Worm (Caenorhabditis elegans): ENCODE data around the gene exos-9.

Gene exos-9

DNA sequence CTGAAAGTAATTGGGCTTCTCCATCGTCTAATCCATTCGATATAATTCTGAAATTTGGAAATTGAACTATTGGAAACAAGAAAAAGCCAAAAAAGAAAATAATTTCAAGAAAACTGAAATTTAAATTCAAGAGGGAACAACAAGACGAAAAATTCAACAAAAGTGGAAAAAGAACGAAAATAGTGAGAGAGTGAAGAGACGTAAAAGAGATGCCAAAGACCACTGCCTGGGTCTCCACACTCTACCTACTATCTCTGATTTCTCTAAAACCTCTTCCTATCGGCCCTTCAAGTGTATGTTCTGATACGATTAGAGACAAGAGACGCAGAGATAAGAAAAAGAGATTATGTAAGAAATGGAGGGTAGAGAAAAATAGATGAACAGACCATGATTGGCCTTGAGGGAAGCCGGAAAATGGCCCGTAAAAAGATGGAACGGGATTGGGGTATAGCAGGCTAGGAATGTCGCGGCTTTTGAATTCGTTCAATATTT, 44.1 kb downstream of the exos-9 start, which contains the start of gene ogt-1 (continued):
- TF ChIP-seq sdz-12 (GFP tag; optimal IDR thresholded peaks at IDR 0.05): no peak
- TF ChIP-seq madf-9 (GFP tag; conservative IDR thresholded peaks at IDR 0.05): peak; percentile 25; the same call in 1 of the 2 replicates
- TF ChIP-seq dmd-6 (GFP tag; IDR thresholded peaks at IDR 0.05): peak; percentile 79
- peak in 1 of 2 experiments; percentile 65 for TF ChIP-seq hif-1 (tag; optimal IDR thresholded peaks at IDR 0.05)
- 0 out of 2 replicates have a peak, but pooled peaks have one; percentile 34 for TF ChIP-seq daf-19 (GFP tag; conservative IDR thresholded peaks at IDR 0.05)
- TF ChIP-seq F26F4.8 (GFP tag; conservative IDR thresholded peaks at IDR 0.05): no peak
- TF ChIP-seq F44E2.7 (GFP tag; IDR thresholded peaks at IDR 0.05): no peak
- no peak for TF ChIP-seq set-16 (GFP tag; IDR thresholded peaks at IDR 0.05)
- peak; percentile 88 for TF ChIP-seq hlh-30 (tag; optimal IDR thresholded peaks at IDR 0.05; ENCODE audit: insufficient read depth)
- no peak for TF ChIP-seq zfp-2 (tag; optimal IDR thresholded peaks at IDR 0.05)
- no peak for TF ChIP-seq ZK337.2 (GFP tag; IDR thresholded peaks at IDR 0.05)
- TF ChIP-seq hmg-1.1 (GFP tag; IDR thresholded peaks at IDR 0.05): peak; percentile 82
- TF ChIP-seq tra-1 (GFP tag; IDR thresholded peaks at IDR 0.05): peak; percentile 62; the same call in 1 of the 2 replicates
- peak; percentile 61 for TF ChIP-seq dpl-1 (GFP tag; optimal IDR thresholded peaks at IDR 0.05)
- TF ChIP-seq lin-39 (tag; optimal IDR thresholded peaks at IDR 0.05): no peak
- no peak for TF ChIP-seq aly-2 (tag; optimal IDR thresholded peaks at IDR 0.05)
- no peak for TF ChIP-seq tag-97 (GFP tag; IDR thresholded peaks at IDR 0.05)
- TF ChIP-seq nhr-48 (tag; optimal IDR thresholded peaks at IDR 0.05): peak; percentile 75
- TF ChIP-seq daf-16 (GFP tag; optimal IDR thresholded peaks at IDR 0.05): peak in 1 of 2 experiments; percentile 24
- TF ChIP-seq daf-16 (tag; optimal IDR thresholded peaks at IDR 0.05): peak; percentile 82

DNA sequence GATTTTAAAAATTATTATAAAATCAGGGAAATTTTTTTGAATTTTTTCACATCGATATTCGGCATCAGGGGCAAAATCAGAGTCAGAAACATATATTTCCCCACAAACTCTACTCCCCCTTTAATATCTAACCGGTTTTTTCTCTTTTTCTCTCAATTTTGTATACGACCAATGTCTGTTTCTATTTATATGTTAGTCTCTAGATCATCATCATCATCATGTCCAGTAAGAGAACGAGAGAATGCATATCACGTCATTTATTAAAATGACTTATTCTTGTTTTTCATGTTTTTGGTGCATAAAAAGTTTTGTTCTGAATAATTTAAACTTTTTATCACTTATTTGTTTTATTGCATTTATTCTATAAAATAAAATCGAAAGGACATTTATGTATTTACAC, 45.3 kb downstream of the exos-9 start:
- no peak for TF ChIP-seq madf-5 (GFP tag; IDR thresholded peaks at IDR 0.05)
- no peak for TF ChIP-seq tag-97 (GFP tag; IDR thresholded peaks at IDR 0.05)
- no peak for TF ChIP-seq vab-7 (GFP tag; IDR thresholded peaks at IDR 0.05)
- TF ChIP-seq mep-1 (tag; optimal IDR thresholded peaks at IDR 0.05): peak; percentile 2
- TF ChIP-seq nhr-102 (tag; optimal IDR thresholded peaks at IDR 0.05): no peak
- 0 out of 2 replicates have a peak, but pooled peaks have one; percentile 37 for TF ChIP-seq ctbp-1 (GFP tag; IDR thresholded peaks at IDR 0.05)
- no peak for TF ChIP-seq lin-13 (GFP tag; optimal IDR thresholded peaks at IDR 0.05)
- no peak for TF ChIP-seq snpc-4 (tag; optimal IDR thresholded peaks at IDR 0.05)
- 0 out of 2 replicates have a peak, but pooled peaks have one; percentile 7 for TF ChIP-seq T26A8.4 (GFP tag; IDR thresholded peaks at IDR 0.05)

DNA sequence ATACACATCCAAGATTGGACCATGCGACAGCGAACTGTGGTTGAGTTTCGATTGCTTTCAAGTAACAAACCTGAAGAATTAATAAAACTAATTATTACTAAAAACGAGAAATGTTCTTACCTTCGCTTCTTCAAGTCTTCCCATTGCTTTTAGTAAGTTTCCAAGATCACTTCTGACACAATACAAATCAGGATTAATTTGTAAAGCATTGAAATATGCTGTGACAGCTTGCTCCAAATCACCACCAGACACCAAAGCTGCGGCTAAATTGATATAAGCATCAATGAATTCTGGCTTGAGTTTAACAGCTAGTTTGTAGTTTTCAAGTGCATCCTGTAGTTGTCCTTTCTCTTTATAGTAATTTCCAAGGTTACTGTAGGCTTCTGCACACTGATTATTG, 47.7 kb downstream of the exos-9 start:
- TF ChIP-seq hif-1 (tag; optimal IDR thresholded peaks at IDR 0.05): no peak
- no peak for TF ChIP-seq mxl-2 (GFP tag; conservative IDR thresholded peaks at IDR 0.05)
- peak in 1 of 2 experiments; percentile 54 for TF ChIP-seq unc-62 (GFP tag; optimal IDR thresholded peaks at IDR 0.05 in 1 of 2)
- no peak for TF ChIP-seq unc-62 (tag; optimal IDR thresholded peaks at IDR 0.05)
- no peak for TF ChIP-seq nhr-111 (GFP tag; optimal IDR thresholded peaks at IDR 0.05)
- peak; percentile 91 for TF ChIP-seq aha-1 (tag)
- TF ChIP-seq ztf-11 (tag; optimal IDR thresholded peaks at IDR 0.05): no peak
- no peak for TF ChIP-seq dmd-9 (GFP tag; IDR thresholded peaks at IDR 0.05)
- no peak for TF ChIP-seq fos-1 (tag; optimal IDR thresholded peaks at IDR 0.05)
- no peak for TF ChIP-seq T26A8.4 (GFP tag; IDR thresholded peaks at IDR 0.05)
- TF ChIP-seq skn-1 (tag; optimal IDR thresholded peaks at IDR 0.05): no peak

DNA sequence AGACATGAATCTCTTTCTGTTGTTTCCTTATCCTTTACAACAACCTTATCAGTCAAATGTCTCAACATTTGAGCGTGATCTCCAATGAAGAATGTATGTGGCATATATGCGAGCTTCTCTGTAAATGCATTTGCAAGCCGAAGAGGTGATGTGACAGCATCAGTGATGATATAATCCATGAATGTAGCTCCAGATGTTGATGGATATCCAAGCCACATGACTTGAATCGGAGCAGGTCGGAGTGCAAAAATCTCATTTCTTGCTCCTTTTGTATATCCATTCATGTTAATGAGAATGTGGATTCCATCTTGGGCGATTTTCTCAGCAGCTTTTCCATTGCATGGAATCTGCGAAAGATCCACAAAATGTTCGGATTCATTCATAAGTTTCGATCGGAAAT, 49.7 kb downstream of the exos-9 start:
- TF ChIP-seq dmd-9 (GFP tag; IDR thresholded peaks at IDR 0.05) (no peak), aha-1 (tag) (peak; percentile 77)

Measured in whole organism, L4 larva.